Fruit fly (Drosophila melanogaster): ENCODE data around the gene PH4alphaMP.

- TF ChIP-seq CG8319 (GFP tag; optimal IDR thresholded peaks at IDR 0.05): no peak
- TF ChIP-seq net (GFP tag; optimal IDR thresholded peaks at IDR 0.05): no peak
- no peak for TF ChIP-seq CG7368 (GFP tag; optimal IDR thresholded peaks at IDR 0.05)
- TF ChIP-seq CG6854 (GFP tag; optimal IDR thresholded peaks at IDR 0.05): no peak
- TF ChIP-seq Sox15 (GFP tag; optimal IDR thresholded peaks at IDR 0.05): no peak
- TF ChIP-seq fd85E (GFP tag; optimal IDR thresholded peaks at IDR 0.05): no peak
- no peak for TF ChIP-seq Sox102F (GFP tag; optimal IDR thresholded peaks at IDR 0.05)
These were observed 52.3 kb downstream of the PH4alphaMP start, which contains the start of gene CG15537 for dm6 chr3R:30443549-30444133.
